ENCODE assay signal across 2 fruit fly cellular contexts in genomic region chr2L:6939698-6940097, dm6.
TF ChIP-seq lines count a peak whose summit lies in the region.

No protein-coding gene starts in this region.

- TF ChIP-seq CTCF in whole organism, embryonic (GFP tag; optimal IDR thresholded peaks at IDR 0.05; lab: Kevin White, UChicago), result no peak

TF ChIP-seq in whole organism, embryonic, 481 proteins besides CTCF, POLR2A, EP300 and RAD21 (continues in another document):
- no peak for TF ChIP-seq CG30020 (tag; optimal IDR thresholded peaks at IDR 0.05; lab: Kevin White, UChicago)
- no peak for TF ChIP-seq CG31441 (GFP tag; IDR thresholded peaks at IDR 0.05; lab: Robert Waterston, UW)
- TF ChIP-seq CG33213 (GFP tag; optimal IDR thresholded peaks at IDR 0.05; lab: Kevin White, UChicago), result no peak
- no peak for TF ChIP-seq Ets65A (GFP tag; lab: Kevin White, UChicago)
- TF ChIP-seq D19A (tag; optimal IDR thresholded peaks at IDR 0.05; lab: Kevin White, UChicago), result no peak
- TF ChIP-seq CG32772 (GFP tag; IDR thresholded peaks at IDR 0.05; lab: Robert Waterston, UW), result no peak
- no peak for TF ChIP-seq HmgD (GFP tag; optimal IDR thresholded peaks at IDR 0.05; lab: Kevin White, UChicago)
- no peak for TF ChIP-seq BtbVII (GFP tag; optimal IDR thresholded peaks at IDR 0.05; lab: Kevin White, UChicago)
- no peak for TF ChIP-seq Xbp1 (GFP tag; optimal IDR thresholded peaks at IDR 0.05; lab: Kevin White, UChicago)
- peak; percentile 50 for TF ChIP-seq Sry-β (GFP tag; optimal IDR thresholded peaks at IDR 0.05; lab: Kevin White, UChicago)
- no peak for TF ChIP-seq Xrp1 (GFP tag; IDR thresholded peaks at IDR 0.05; lab: Robert Waterston, UW)
- no peak for TF ChIP-seq CG34224 (GFP tag; IDR thresholded peaks at IDR 0.05; lab: Robert Waterston, UW; ENCODE audit: partially characterized antibody)
- TF ChIP-seq CG42726 (GFP tag; IDR thresholded peaks at IDR 0.05; lab: Robert Waterston, UW; ENCODE audit: partially characterized antibody), result no peak
- TF ChIP-seq Taf1 (GFP tag; IDR thresholded peaks at IDR 0.05; lab: Robert Waterston, UW), result no peak
- no peak for TF ChIP-seq tio (GFP tag; optimal IDR thresholded peaks at IDR 0.05; lab: Kevin White, UChicago)
- TF ChIP-seq jing (GFP tag; optimal IDR thresholded peaks at IDR 0.05; lab: Kevin White, UChicago), result no peak
- no peak for TF ChIP-seq dmrt99B (tag; optimal IDR thresholded peaks at IDR 0.05; lab: Kevin White, UChicago)
- TF ChIP-seq CG4854 (GFP tag; optimal IDR thresholded peaks at IDR 0.05; lab: Kevin White, UChicago), result no peak
- TF ChIP-seq CG1024 (GFP tag; IDR thresholded peaks at IDR 0.05; lab: Robert Waterston, UW), result no peak
- TF ChIP-seq abd-A (tag; optimal IDR thresholded peaks at IDR 0.05; lab: Kevin White, UChicago), result no peak
- peak; percentile 75 for TF ChIP-seq CG8478 (optimal IDR thresholded peaks at IDR 0.05; lab: Kevin White, UChicago)
- no peak for TF ChIP-seq bcd (GFP tag; optimal IDR thresholded peaks at IDR 0.05; lab: Kevin White, UChicago)
- no peak for TF ChIP-seq CG7745 (tag; optimal IDR thresholded peaks at IDR 0.05; lab: Kevin White, UChicago)
- no peak for TF ChIP-seq CG17612 (GFP tag; IDR thresholded peaks at IDR 0.05; lab: Robert Waterston, UW)
- TF ChIP-seq bbx (GFP tag; IDR thresholded peaks at IDR 0.05; lab: Robert Waterston, UW; ENCODE audit: partially characterized antibody), result 0 out of 2 replicates have a peak, but pooled peaks have one; percentile 40
- TF ChIP-seq twi (tag; optimal IDR thresholded peaks at IDR 0.05; lab: Kevin White, UChicago), result no peak
- TF ChIP-seq dysf (GFP tag; IDR thresholded peaks at IDR 0.05; lab: Robert Waterston, UW), result no peak
- TF ChIP-seq CG13624 (GFP tag; optimal IDR thresholded peaks at IDR 0.05; lab: Kevin White, UChicago), result no peak
- TF ChIP-seq fu2 (GFP tag; optimal IDR thresholded peaks at IDR 0.05; lab: Kevin White, UChicago), result no peak
- TF ChIP-seq Awh (GFP tag; IDR thresholded peaks at IDR 0.05; lab: Robert Waterston, UW), result no peak
- TF ChIP-seq klu (GFP tag; IDR thresholded peaks at IDR 0.05; lab: Robert Waterston, UW), result no peak
- TF ChIP-seq zen (tag; optimal IDR thresholded peaks at IDR 0.05; lab: Kevin White, UChicago), result peak; percentile 60
- TF ChIP-seq Hmx (GFP tag; optimal IDR thresholded peaks at IDR 0.05; lab: Kevin White, UChicago), result no peak
- TF ChIP-seq gfzf (GFP tag; optimal IDR thresholded peaks at IDR 0.05; lab: Kevin White, UChicago), result no peak
- 0 out of 3 replicates have a peak, but pooled peaks have one; percentile 6 for TF ChIP-seq row (GFP tag; IDR thresholded peaks at IDR 0.05; lab: Robert Waterston, UW)
- TF ChIP-seq CG10274 (GFP tag; optimal IDR thresholded peaks at IDR 0.05; lab: Kevin White, UChicago), result no peak
- TF ChIP-seq vnd (GFP tag; IDR thresholded peaks at IDR 0.05; lab: Robert Waterston, UW; ENCODE audit: partially characterized antibody), result no peak
- TF ChIP-seq Sry-δ (GFP tag; optimal IDR thresholded peaks at IDR 0.05; lab: Kevin White, UChicago), result peak; percentile 51
- no peak for TF ChIP-seq Lim3 (GFP tag; IDR thresholded peaks at IDR 0.05; lab: Robert Waterston, UW)
- no peak for TF ChIP-seq inv (GFP tag; IDR thresholded peaks at IDR 0.05; lab: Robert Waterston, UW; ENCODE audit: partially characterized antibody)
- no peak for TF ChIP-seq CG9609 (GFP tag; optimal IDR thresholded peaks at IDR 0.05; lab: Kevin White, UChicago)
- no peak for TF ChIP-seq CG17802 (tag; optimal IDR thresholded peaks at IDR 0.05; lab: Kevin White, UChicago)
- no peak for TF ChIP-seq pros (GFP tag; optimal IDR thresholded peaks at IDR 0.05; lab: Kevin White, UChicago)
- TF ChIP-seq lmd (GFP tag; IDR thresholded peaks at IDR 0.05; lab: Robert Waterston, UW), result no peak
- TF ChIP-seq usp (GFP tag; optimal IDR thresholded peaks at IDR 0.05; lab: Kevin White, UChicago), result no peak
- TF ChIP-seq tap (tag; optimal IDR thresholded peaks at IDR 0.05; lab: Kevin White, UChicago), result no peak
- TF ChIP-seq stwl (tag; optimal IDR thresholded peaks at IDR 0.05; lab: Kevin White, UChicago), result peak; percentile 42

TF ChIP-seq in whole organism, pupa, 21 proteins besides CTCF, POLR2A, EP300 and RAD21:
- no peak for TF ChIP-seq Snoo (tag; optimal IDR thresholded peaks at IDR 0.05; lab: Kevin White, UChicago)
- peak; percentile 7; the same call in 1 of the 2 replicates for TF ChIP-seq CG32121 (GFP tag; IDR thresholded peaks at IDR 0.05; lab: Robert Waterston, UW)
TF ChIP-seq in whole organism, pupa: peak in this region for 1.
